Fruit fly (Drosophila melanogaster) whole organism, wandering third instar larva: ENCODE data around the gene CG14383.

ENCODE experiments used
- CrebA ChIP-seq: fragments of 200-800 bp; sonication (Bioruptor generic); optimal IDR thresholded peaks from 2 replicates; lab custom pipeline; 2016; ENCODE audit warnings: missing biosample characterization, mild to moderate bottlenecking, missing genetic modification characterization, borderline replicate concordance
- Dfd ChIP-seq: fragments of >200 bp; optimal IDR thresholded peaks from 2 replicates; lab custom pipeline; 2017; ENCODE audit warnings: missing biosample characterization, missing genetic modification characterization
- pan ChIP-seq: fragments of >200 bp; optimal IDR thresholded peaks from 2 replicates; lab custom pipeline; 2017

DNA sequence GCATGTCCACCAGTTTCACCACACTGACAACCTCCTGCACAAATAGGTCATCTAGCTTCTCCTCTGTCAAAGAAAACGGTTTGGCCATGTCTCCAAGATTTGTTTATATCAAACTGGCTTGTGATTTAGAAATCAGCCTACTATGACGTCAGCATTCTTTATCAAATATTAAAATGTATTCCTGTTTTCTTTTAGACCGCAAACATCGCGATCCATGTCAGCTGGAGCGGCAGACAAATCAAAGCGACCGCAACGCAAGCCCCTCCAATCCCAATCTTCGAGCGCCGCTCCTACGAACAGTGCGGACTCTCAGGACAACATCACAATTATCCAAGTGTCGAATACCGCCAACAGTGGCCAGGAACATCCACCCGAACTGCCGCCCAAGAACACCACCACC lies at the start of gene CG14383:
- no peak for TF ChIP-seq pan (lab: Kevin White, UChicago)
- no peak for TF ChIP-seq Dfd (GFP tag; lab: Kevin White, UChicago)
- TF ChIP-seq CrebA (GFP tag; lab: Kevin White, UChicago) = no peak
